Worm (Caenorhabditis elegans) whole organism, L4 larva: ENCODE results near the gene taf-12.
A peak's percentile ranks its signal among the peaks of the same experiment; 100 is the strongest.

Experiments
- D1046.2 ChIP-seq: fragments of 200-800 bp; sonication (Bioruptor generic); IDR thresholded peaks from 2 replicates; pipeline ENCODE4 v1.3.6; 2022; ENCODE audit warnings: missing genetic modification characterization, missing compliant biosample characterization
- F26F4.8 ChIP-seq: fragments of 200-800 bp; sonication (Bioruptor generic); conservative IDR thresholded peaks from 2 replicates; pipeline ENCODE4 v1.3.6; 2022; ENCODE audit warnings: missing genetic modification characterization, missing compliant biosample characterization
- F49E8.2 ChIP-seq: sonication (generic microtip); optimal IDR thresholded peaks from 2 replicates; lab custom pipeline; 2016; ENCODE audit warnings: missing compliant biosample characterization, mild to moderate bottlenecking, missing genetic modification characterization, borderline replicate concordance
- Y48G9A.11 ChIP-seq: fragments of 200-800 bp; sonication (Bioruptor generic); IDR thresholded peaks from 2 replicates; pipeline ENCODE4 v1.3.6; 2022; ENCODE audit warnings: missing genetic modification reagents, missing genetic modification characterization, missing compliant biosample characterization
- Y75B8A.6 ChIP-seq: fragments of 200-800 bp; sonication (Bioruptor generic); IDR thresholded peaks from 2 replicates; pipeline ENCODE4 v1.3.6; 2022; ENCODE audit warnings: missing genetic modification reagents, missing genetic modification characterization, missing compliant biosample characterization
- aha-1 ChIP-seq: fragments of 150-350 bp; peaks from one replicate; lab custom pipeline; 2014; ENCODE audit warnings: missing biosample characterization, missing genetic modification characterization
- attf-4 ChIP-seq: sonication (generic microtip); optimal IDR thresholded peaks from 3 replicates; lab custom pipeline; 2017; ENCODE audit warnings: missing biosample characterization, missing genetic modification characterization
- ceh-44 ChIP-seq: fragments of 200-800 bp; sonication (Bioruptor generic); IDR thresholded peaks from 2 replicates; pipeline ENCODE4 v1.3.6; 2022; ENCODE audit warnings: missing genetic modification reagents, missing genetic modification characterization, missing compliant biosample characterization
- ctbp-1 ChIP-seq: fragments of 200-800 bp; sonication (Bioruptor generic); IDR thresholded peaks from 2 replicates; pipeline ENCODE4 v1.3.6; 2022; ENCODE audit warnings: missing genetic modification reagents, missing genetic modification characterization, missing compliant biosample characterization
- daf-12 ChIP-seq: fragments of 150-350 bp; optimal IDR thresholded peaks from 2 replicates; lab custom pipeline; 2014; ENCODE audit warnings: missing biosample characterization, missing genetic modification reagents, missing genetic modification characterization
- daf-16 ChIP-seq, 3 experiments: sonication (generic microtip); optimal IDR thresholded peaks; 2 replicates each; lab custom pipeline; 2016 to 2017; ENCODE audit warnings: missing genetic modification characterization in 3 of 3, missing genetic modification reagents in 3 of 3, mild to moderate bottlenecking in 2 of 3, missing compliant biosample characterization in 2 of 3, missing biosample characterization in 1 of 3, moderate library complexity in 1 of 3
- daf-8 ChIP-seq: fragments of 200-800 bp; sonication (Bioruptor generic); IDR thresholded peaks from 2 replicates; pipeline ENCODE4 v1.3.6; 2022; ENCODE audit warnings: missing genetic modification characterization, missing compliant biosample characterization
- dmd-6 ChIP-seq: fragments of 200-800 bp; sonication (Bioruptor generic); IDR thresholded peaks from 2 replicates; pipeline ENCODE4 v1.3.6; 2022; ENCODE audit warnings: missing genetic modification reagents, missing genetic modification characterization, missing compliant biosample characterization
- dmd-8 ChIP-seq: fragments of 200-800 bp; sonication (Bioruptor generic); IDR thresholded peaks from 2 replicates; pipeline ENCODE4 v1.3.6; 2022; ENCODE audit warnings: missing genetic modification characterization, missing compliant biosample characterization
- dmd-9 ChIP-seq: fragments of 200-800 bp; sonication (Bioruptor generic); IDR thresholded peaks from 2 replicates; pipeline ENCODE4 v1.3.6; 2022; ENCODE audit warnings: missing genetic modification reagents, missing genetic modification characterization, missing compliant biosample characterization
- dpl-1 ChIP-seq: fragments of 150-350 bp; optimal IDR thresholded peaks from 2 replicates; lab custom pipeline; 2014; ENCODE audit warnings: missing biosample characterization, missing genetic modification reagents, missing genetic modification characterization
- dve-1 ChIP-seq: sonication (generic microtip); optimal IDR thresholded peaks from 2 replicates; lab custom pipeline; 2017; ENCODE audit warnings: antibody characterized with exemption, mild to moderate bottlenecking, missing genetic modification characterization, missing compliant biosample characterization; ENCODE audit not compliant: insufficient read depth
- egl-27 ChIP-seq: sonication (generic microtip); optimal IDR thresholded peaks from 3 replicates; lab custom pipeline; 2017; ENCODE audit warnings: missing biosample characterization, missing genetic modification reagents, missing genetic modification characterization
- egl-43 ChIP-seq: fragments of 200-800 bp; sonication (Bioruptor generic); IDR thresholded peaks from 2 replicates; pipeline ENCODE4 v1.3.6; 2022; ENCODE audit warnings: missing genetic modification reagents, missing genetic modification characterization, missing compliant biosample characterization
- gei-8 ChIP-seq: fragments of 200-800 bp; sonication (Bioruptor generic); optimal IDR thresholded peaks from 2 replicates; lab custom pipeline; 2018; ENCODE audit warnings: mild to moderate bottlenecking, missing genetic modification characterization, missing compliant biosample characterization
- hlh-11 ChIP-seq: fragments of 200-800 bp; sonication (Bioruptor generic); optimal IDR thresholded peaks from 2 replicates; lab custom pipeline; 2018; ENCODE audit warnings: mild to moderate bottlenecking, missing genetic modification characterization, missing compliant biosample characterization
- hlh-30 ChIP-seq: sonication (generic microtip); optimal IDR thresholded peaks from 2 replicates; lab custom pipeline; 2017; ENCODE audit warnings: antibody characterized with exemption, mild to moderate bottlenecking, missing genetic modification characterization, missing compliant biosample characterization; ENCODE audit not compliant: insufficient read depth
- lin-15B ChIP-seq: fragments of 150-350 bp; sonication (generic microtip); optimal IDR thresholded peaks from 3 replicates; lab custom pipeline; 2014; ENCODE audit warnings: missing biosample characterization, missing genetic modification characterization
- lsy-2 ChIP-seq, 2 experiments: fragments of 150-350 bp in 1 of 2; sonication (generic microtip) in 1 of 2; optimal IDR thresholded peaks; 2 replicates each; lab custom pipeline; 2014 to 2017; ENCODE audit warnings: missing biosample characterization in 2 of 2, missing genetic modification characterization in 2 of 2
- mep-1 ChIP-seq: fragments of 150-350 bp; sonication (generic microtip); optimal IDR thresholded peaks from 3 replicates; lab custom pipeline; 2014; ENCODE audit warnings: missing biosample characterization, missing genetic modification characterization
- mes-2 ChIP-seq: sonication (generic microtip); optimal IDR thresholded peaks from 2 replicates; lab custom pipeline; 2016; ENCODE audit warnings: missing genotype, mild to moderate bottlenecking, missing genetic modification characterization, missing compliant biosample characterization; ENCODE audit not compliant: poor library complexity, severe bottlenecking
- nhr-11 ChIP-seq: fragments of 150-350 bp; optimal IDR thresholded peaks from 2 replicates; lab custom pipeline; 2014; ENCODE audit warnings: missing biosample characterization, missing genetic modification characterization
- nhr-111 ChIP-seq: fragments of 200-800 bp; sonication (Bioruptor generic); optimal IDR thresholded peaks from 2 replicates; lab custom pipeline; 2018; ENCODE audit warnings: mild to moderate bottlenecking, missing genetic modification characterization, missing compliant biosample characterization
- nhr-25 ChIP-seq: sonication (generic microtip); optimal IDR thresholded peaks from 2 replicates; lab custom pipeline; 2017; ENCODE audit warnings: missing genetic modification characterization, mild to moderate bottlenecking, missing compliant biosample characterization, antibody characterized with exemption, moderate library complexity, borderline replicate concordance; ENCODE audit not compliant: insufficient read depth
- nhr-28 ChIP-seq: fragments of 150-350 bp; optimal IDR thresholded peaks from 2 replicates; lab custom pipeline; 2014; ENCODE audit warnings: missing biosample characterization, missing genetic modification characterization
- nhr-41 ChIP-seq: fragments of 200-800 bp; sonication (Bioruptor generic); IDR thresholded peaks from 2 replicates; pipeline ENCODE4 v1.3.6; 2022; ENCODE audit warnings: missing genetic modification reagents, missing genetic modification characterization, missing compliant biosample characterization
- nhr-6 ChIP-seq: fragments of 150-350 bp; optimal IDR thresholded peaks from 2 replicates; lab custom pipeline; 2014; ENCODE audit warnings: missing biosample characterization, missing genetic modification characterization
- nhr-76 ChIP-seq: fragments of 150-350 bp; optimal IDR thresholded peaks from 2 replicates; lab custom pipeline; 2014; ENCODE audit warnings: missing biosample characterization, missing genetic modification characterization
- pha-4 ChIP-seq, 2 experiments: fragments of 150-350 bp in 1 of 2; fragments of 200-800 bp in 1 of 2; sonication (Bioruptor generic) in 1 of 2; IDR thresholded peaks in 1 of 2; optimal IDR thresholded peaks in 1 of 2; 2 replicates each; pipeline versions ENCODE4 v1.3.6 to Lab custom; 2014 to 2022; ENCODE audit warnings: missing genetic modification characterization in 2 of 2, missing genetic modification reagents in 2 of 2, missing biosample characterization in 1 of 2, missing compliant biosample characterization in 1 of 2
- pqm-1 ChIP-seq: sonication (generic microtip); optimal IDR thresholded peaks from 2 replicates; lab custom pipeline; 2017; ENCODE audit warnings: missing biosample characterization, missing genetic modification characterization
- snpc-1.2 ChIP-seq: fragments of 200-800 bp; sonication (Bioruptor generic); IDR thresholded peaks from 2 replicates; pipeline ENCODE4 v1.3.6; 2022; ENCODE audit warnings: missing genetic modification reagents, missing genetic modification characterization, missing compliant biosample characterization
- snpc-4 ChIP-seq: fragments of 150-350 bp; optimal IDR thresholded peaks from 2 replicates; lab custom pipeline; 2014; ENCODE audit warnings: missing biosample characterization, missing genetic modification characterization
- spr-3 ChIP-seq: fragments of 200-800 bp; sonication (Bioruptor generic); optimal IDR thresholded peaks from 2 replicates; lab custom pipeline; 2018; ENCODE audit warnings: mild to moderate bottlenecking, missing genetic modification characterization, missing compliant biosample characterization
- unc-39 ChIP-seq: sonication (generic microtip); optimal IDR thresholded peaks from 2 replicates; lab custom pipeline; 2017; ENCODE audit warnings: missing biosample characterization, missing genetic modification characterization
- unc-62 ChIP-seq, 3 experiments: fragments of 150-350 bp in 1 of 3; sonication (generic microtip); optimal IDR thresholded peaks in 2 of 3; peaks in 1 of 3; 1 replicate in 1 of 3; 2 replicates in 2 of 3; lab custom pipeline; 2014 to 2017; ENCODE audit warnings: missing biosample characterization in 3 of 3, missing genetic modification characterization in 3 of 3, missing genetic modification reagents in 3 of 3, missing genotype in 1 of 3

The taf-12 gene

DNA sequence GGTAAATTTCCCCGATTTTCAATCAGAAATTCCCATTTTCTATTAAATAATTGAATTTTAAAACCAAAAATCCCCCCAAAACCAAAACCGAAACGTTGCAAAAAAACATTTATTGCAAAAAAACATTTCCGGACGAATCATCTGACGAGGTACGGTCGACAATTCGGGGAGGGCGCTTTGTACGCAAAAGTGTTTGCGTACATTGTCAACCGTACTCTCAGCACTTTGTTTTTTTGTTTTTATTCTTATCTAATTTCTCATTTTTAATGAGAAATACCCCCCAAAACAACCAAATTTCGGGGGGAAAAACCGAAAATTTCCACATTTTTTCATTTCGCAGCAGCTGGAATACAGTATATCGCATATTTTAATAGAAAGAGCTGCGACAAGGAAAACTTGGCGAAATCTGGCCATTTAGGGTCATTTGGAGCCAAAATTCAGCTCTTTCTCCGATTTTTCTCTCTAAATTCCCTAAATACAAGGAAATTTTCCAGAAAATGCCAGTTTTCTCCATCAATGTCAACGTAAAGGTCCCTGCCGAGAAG lies 21.4 kb downstream of the taf-12 start, which contains the start of gene mif-1:
Gene mif-1, plus strand, starts transcription at position 495 of the 545 bp plus-strand sequence.
- no peak for TF ChIP-seq nhr-25
- TF ChIP-seq dmd-8 (GFP tag; lab: Robert Waterston, UW) = no peak
- no peak for TF ChIP-seq pqm-1 (tag; lab: Kevin White, UChicago)
- TF ChIP-seq aha-1 (tag; lab: Kevin White, UChicago) = peak; percentile 64
- no peak for TF ChIP-seq nhr-11
- TF ChIP-seq nhr-76 (tag; lab: Kevin White, UChicago) = no peak
- TF ChIP-seq ctbp-1 = no peak
- no peak for TF ChIP-seq F49E8.2 (tag; lab: Kevin White, UChicago)
- TF ChIP-seq nhr-111 (GFP tag; lab: Kevin White, UChicago) = no peak
- no peak for TF ChIP-seq snpc-4 (tag; lab: Kevin White, UChicago)
- no peak for TF ChIP-seq egl-43 (GFP tag; lab: Robert Waterston, UW)
- TF ChIP-seq hlh-30 (tag; lab: Kevin White, UChicago) = peak; percentile 89
- TF ChIP-seq D1046.2 (GFP tag; lab: Robert Waterston, UW) = no peak
- no peak for TF ChIP-seq dmd-9 (GFP tag; lab: Robert Waterston, UW)
- TF ChIP-seq nhr-6 (tag; lab: Kevin White, UChicago) = no peak
- TF ChIP-seq snpc-1.2 = no peak
- no peak for TF ChIP-seq F26F4.8 (GFP tag; lab: Robert Waterston, UW)
- no peak for TF ChIP-seq daf-12
- peak; percentile 35 for TF ChIP-seq hlh-11 (tag; lab: Kevin White, UChicago)
- TF ChIP-seq nhr-28 (tag; lab: Kevin White, UChicago) = peak; percentile 27
- no peak for TF ChIP-seq daf-8 (GFP tag; lab: Robert Waterston, UW)
- TF ChIP-seq mep-1 (tag; lab: Kevin White, UChicago) = peak; percentile 26
- TF ChIP-seq lsy-2 (tag; optimal IDR thresholded peaks at IDR 0.05; lab: Kevin White, UChicago) = peak; percentile 54 to 98
- TF ChIP-seq gei-8 (GFP tag; lab: Kevin White, UChicago) = no peak
- no peak for TF ChIP-seq nhr-41 (GFP tag; lab: Robert Waterston, UW)
- peak; percentile 19; the same call in 1 of the 2 replicates for TF ChIP-seq dmd-6 (GFP tag; lab: Robert Waterston, UW)
- TF ChIP-seq mes-2 (tag; lab: Kevin White, UChicago) = peak; percentile 45
- no peak for TF ChIP-seq attf-4 (tag; lab: Kevin White, UChicago)
- TF ChIP-seq Y75B8A.6 = no peak
- no peak for TF ChIP-seq spr-3 (GFP tag; lab: Kevin White, UChicago)
- no peak for TF ChIP-seq lin-15B (tag; lab: Kevin White, UChicago)
- no peak for TF ChIP-seq daf-16 (GFP tag; optimal IDR thresholded peaks at IDR 0.05; lab: Kevin White, UChicago)
- TF ChIP-seq daf-16 (tag; optimal IDR thresholded peaks at IDR 0.05; lab: Kevin White, UChicago) = peak; percentile 52
- TF ChIP-seq unc-39 (tag; lab: Kevin White, UChicago) = no peak
- peak; percentile 20 for TF ChIP-seq dve-1
- no peak for TF ChIP-seq egl-27 (tag; lab: Kevin White, UChicago)
- TF ChIP-seq unc-62 (GFP tag; optimal IDR thresholded peaks at IDR 0.05 in 1 of 2; lab: Kevin White, UChicago) = peak in 1 of 2 experiments; percentile 82
- TF ChIP-seq unc-62 (tag; optimal IDR thresholded peaks at IDR 0.05; lab: Kevin White, UChicago) = no peak
- no peak for TF ChIP-seq Y48G9A.11 (GFP tag; lab: Robert Waterston, UW)
- TF ChIP-seq pha-4 (GFP tag; IDR thresholded peaks at IDR 0.05; lab: Robert Waterston, UW) = no peak
- no peak for TF ChIP-seq pha-4 (tag; optimal IDR thresholded peaks at IDR 0.05; lab: Kevin White, UChicago)
- TF ChIP-seq dpl-1 (GFP tag; lab: Kevin White, UChicago) = peak; percentile 51
- no peak for TF ChIP-seq ceh-44 (GFP tag; lab: Robert Waterston, UW)
- TF ChIP-seq, all 104 proteins: peak for 12
